Worm (Caenorhabditis elegans) whole organism, L4 larva: ENCODE measurements around the gene ZK1236.5.

Experiments
- D1046.2 ChIP-seq: fragments of 200-800 bp; sonication (Bioruptor generic); IDR thresholded peaks from 2 replicates; pipeline ENCODE4 v1.3.6; 2022; ENCODE audit warnings: missing genetic modification characterization, missing compliant biosample characterization
- F10B5.3 ChIP-seq: sonication (generic microtip); optimal IDR thresholded peaks from 2 replicates; lab custom pipeline; 2016; ENCODE audit warnings: mild to moderate bottlenecking, missing genetic modification characterization, missing compliant biosample characterization
- T20F7.1 ChIP-seq: fragments of 200-800 bp; sonication (Bioruptor generic); optimal IDR thresholded peaks from 2 replicates; lab custom pipeline; 2018; ENCODE audit warnings: mild to moderate bottlenecking, missing genetic modification characterization, missing compliant biosample characterization
- Y48G9A.11 ChIP-seq: fragments of 200-800 bp; sonication (Bioruptor generic); IDR thresholded peaks from 2 replicates; pipeline ENCODE4 v1.3.6; 2022; ENCODE audit warnings: missing genetic modification reagents, missing genetic modification characterization, missing compliant biosample characterization
- ZK546.5 ChIP-seq, 2 experiments: sonication (generic microtip); optimal IDR thresholded peaks; 2 replicates each; lab custom pipeline; 2017; ENCODE audit warnings: missing biosample characterization in 2 of 2, missing genetic modification characterization in 2 of 2
- aha-1 ChIP-seq: fragments of 150-350 bp; peaks from one replicate; lab custom pipeline; 2014; ENCODE audit warnings: missing biosample characterization, missing genetic modification characterization
- ama-1 ChIP-seq: fragments of 150-350 bp; optimal IDR thresholded peaks from 2 replicates; lab custom pipeline; 2014; ENCODE audit warnings: inconsistent platforms, mixed read lengths
- attf-4 ChIP-seq: sonication (generic microtip); optimal IDR thresholded peaks from 3 replicates; lab custom pipeline; 2017; ENCODE audit warnings: missing biosample characterization, missing genetic modification characterization
- ceh-44 ChIP-seq: fragments of 200-800 bp; sonication (Bioruptor generic); IDR thresholded peaks from 2 replicates; pipeline ENCODE4 v1.3.6; 2022; ENCODE audit warnings: missing genetic modification reagents, missing genetic modification characterization, missing compliant biosample characterization
- daf-16 ChIP-seq, 3 experiments: sonication (generic microtip); optimal IDR thresholded peaks; 2 replicates each; lab custom pipeline; 2016 to 2017; ENCODE audit warnings: missing genetic modification characterization in 3 of 3, missing genetic modification reagents in 3 of 3, mild to moderate bottlenecking in 2 of 3, missing compliant biosample characterization in 2 of 3, missing biosample characterization in 1 of 3, moderate library complexity in 1 of 3
- daf-19 ChIP-seq: fragments of 200-800 bp; sonication (Bioruptor generic); conservative IDR thresholded peaks from 2 replicates; pipeline ENCODE4 v1.3.6; 2022; ENCODE audit warnings: missing genetic modification characterization, missing compliant biosample characterization
- daf-8 ChIP-seq: fragments of 200-800 bp; sonication (Bioruptor generic); IDR thresholded peaks from 2 replicates; pipeline ENCODE4 v1.3.6; 2022; ENCODE audit warnings: missing genetic modification characterization, missing compliant biosample characterization
- dmd-6 ChIP-seq: fragments of 200-800 bp; sonication (Bioruptor generic); IDR thresholded peaks from 2 replicates; pipeline ENCODE4 v1.3.6; 2022; ENCODE audit warnings: missing genetic modification reagents, missing genetic modification characterization, missing compliant biosample characterization
- duxl-1 ChIP-seq: sonication (generic microtip); optimal IDR thresholded peaks from 2 replicates; lab custom pipeline; 2016; ENCODE audit warnings: mild to moderate bottlenecking, missing genetic modification characterization, moderate library complexity, missing compliant biosample characterization; ENCODE audit not compliant: poor library complexity
- dve-1 ChIP-seq: sonication (generic microtip); optimal IDR thresholded peaks from 2 replicates; lab custom pipeline; 2017; ENCODE audit warnings: antibody characterized with exemption, mild to moderate bottlenecking, missing genetic modification characterization, missing compliant biosample characterization; ENCODE audit not compliant: insufficient read depth
- egl-27 ChIP-seq: sonication (generic microtip); optimal IDR thresholded peaks from 3 replicates; lab custom pipeline; 2017; ENCODE audit warnings: missing biosample characterization, missing genetic modification reagents, missing genetic modification characterization
- fos-1 ChIP-seq: fragments of 150-350 bp; optimal IDR thresholded peaks from 2 replicates; lab custom pipeline; 2014; ENCODE audit warnings: missing biosample characterization, missing genetic modification characterization
- gei-8 ChIP-seq: fragments of 200-800 bp; sonication (Bioruptor generic); optimal IDR thresholded peaks from 2 replicates; lab custom pipeline; 2018; ENCODE audit warnings: mild to moderate bottlenecking, missing genetic modification characterization, missing compliant biosample characterization
- hlh-11 ChIP-seq: fragments of 200-800 bp; sonication (Bioruptor generic); optimal IDR thresholded peaks from 2 replicates; lab custom pipeline; 2018; ENCODE audit warnings: mild to moderate bottlenecking, missing genetic modification characterization, missing compliant biosample characterization
- hlh-30 ChIP-seq: sonication (generic microtip); optimal IDR thresholded peaks from 2 replicates; lab custom pipeline; 2017; ENCODE audit warnings: antibody characterized with exemption, mild to moderate bottlenecking, missing genetic modification characterization, missing compliant biosample characterization; ENCODE audit not compliant: insufficient read depth
- lim-7 ChIP-seq: fragments of 200-800 bp; sonication (Bioruptor generic); IDR thresholded peaks from 2 replicates; pipeline ENCODE4 v1.3.6; 2022; ENCODE audit warnings: missing genetic modification characterization, missing compliant biosample characterization
- lin-1 ChIP-seq: fragments of 200-800 bp; sonication (Bioruptor generic); IDR thresholded peaks from 2 replicates; pipeline ENCODE4 v1.3.6; 2022; ENCODE audit warnings: missing genetic modification reagents, missing genetic modification characterization, missing compliant biosample characterization
- lin-13 ChIP-seq: fragments of 150-350 bp; optimal IDR thresholded peaks from 2 replicates; lab custom pipeline; 2014; ENCODE audit warnings: missing biosample characterization, missing genetic modification reagents, missing genetic modification characterization
- lin-38 ChIP-seq: fragments of 200-800 bp; sonication (Bioruptor generic); IDR thresholded peaks from 2 replicates; pipeline ENCODE4 v1.3.6; 2022; ENCODE audit warnings: missing genetic modification reagents, missing genetic modification characterization, missing compliant biosample characterization
- lsy-2 ChIP-seq, 2 experiments: fragments of 150-350 bp in 1 of 2; sonication (generic microtip) in 1 of 2; optimal IDR thresholded peaks; 2 replicates each; lab custom pipeline; 2014 to 2017; ENCODE audit warnings: missing biosample characterization in 2 of 2, missing genetic modification characterization in 2 of 2
- mdl-1 ChIP-seq, 2 experiments: fragments of 150-350 bp in 1 of 2; sonication (generic microtip) in 1 of 2; optimal IDR thresholded peaks; 2 replicates each; lab custom pipeline; 2014 to 2017; ENCODE audit warnings: missing biosample characterization in 2 of 2, missing genetic modification characterization in 2 of 2
- mdt-29 ChIP-seq: fragments of 200-800 bp; sonication (Bioruptor generic); IDR thresholded peaks from 2 replicates; pipeline ENCODE4 v1.3.6; 2022; ENCODE audit warnings: missing genetic modification reagents, missing genetic modification characterization, missing compliant biosample characterization
- mep-1 ChIP-seq: fragments of 150-350 bp; sonication (generic microtip); optimal IDR thresholded peaks from 3 replicates; lab custom pipeline; 2014; ENCODE audit warnings: missing biosample characterization, missing genetic modification characterization
- mes-2 ChIP-seq: sonication (generic microtip); optimal IDR thresholded peaks from 2 replicates; lab custom pipeline; 2016; ENCODE audit warnings: missing genotype, mild to moderate bottlenecking, missing genetic modification characterization, missing compliant biosample characterization; ENCODE audit not compliant: poor library complexity, severe bottlenecking
- mxl-3 ChIP-seq: fragments of 200-800 bp; sonication (Bioruptor generic); optimal IDR thresholded peaks from 2 replicates; lab custom pipeline; 2018; ENCODE audit warnings: mild to moderate bottlenecking, missing genetic modification characterization, missing compliant biosample characterization
- nhr-10 ChIP-seq: fragments of 150-350 bp; optimal IDR thresholded peaks from 2 replicates; lab custom pipeline; 2014; ENCODE audit warnings: missing biosample characterization, missing genetic modification characterization
- nhr-28 ChIP-seq: fragments of 150-350 bp; optimal IDR thresholded peaks from 2 replicates; lab custom pipeline; 2014; ENCODE audit warnings: missing biosample characterization, missing genetic modification characterization
- nhr-42 ChIP-seq: fragments of 200-800 bp; sonication (Bioruptor generic); IDR thresholded peaks from 2 replicates; pipeline ENCODE4 v1.3.6; 2022; ENCODE audit warnings: missing genetic modification characterization, missing compliant biosample characterization
- nhr-48 ChIP-seq: sonication (generic microtip); optimal IDR thresholded peaks from 2 replicates; lab custom pipeline; 2016; ENCODE audit warnings: mild to moderate bottlenecking, missing genetic modification characterization, missing compliant biosample characterization
- nhr-76 ChIP-seq: fragments of 150-350 bp; optimal IDR thresholded peaks from 2 replicates; lab custom pipeline; 2014; ENCODE audit warnings: missing biosample characterization, missing genetic modification characterization
- nhr-77 ChIP-seq: fragments of 150-350 bp; optimal IDR thresholded peaks from 2 replicates; lab custom pipeline; 2014; ENCODE audit warnings: missing biosample characterization, missing genetic modification characterization
- php-3 ChIP-seq: fragments of 200-800 bp; sonication (Bioruptor generic); IDR thresholded peaks from 2 replicates; pipeline ENCODE4 v1.3.6; 2022; ENCODE audit warnings: missing genetic modification reagents, missing genetic modification characterization, missing compliant biosample characterization
- pqm-1 ChIP-seq: sonication (generic microtip); optimal IDR thresholded peaks from 2 replicates; lab custom pipeline; 2017; ENCODE audit warnings: missing biosample characterization, missing genetic modification characterization
- unc-62 ChIP-seq, 3 experiments: fragments of 150-350 bp in 1 of 3; sonication (generic microtip); optimal IDR thresholded peaks in 2 of 3; peaks in 1 of 3; 1 replicate in 1 of 3; 2 replicates in 2 of 3; lab custom pipeline; 2014 to 2017; ENCODE audit warnings: missing biosample characterization in 3 of 3, missing genetic modification characterization in 3 of 3, missing genetic modification reagents in 3 of 3, missing genotype in 1 of 3
- zfp-3 ChIP-seq: fragments of 200-800 bp; sonication (Bioruptor generic); conservative IDR thresholded peaks from 2 replicates; pipeline ENCODE4 v1.3.6; 2022; ENCODE audit warnings: missing genetic modification reagents, missing genetic modification characterization, missing compliant biosample characterization
- zip-2 ChIP-seq: fragments of 150-350 bp; optimal IDR thresholded peaks from 2 replicates; lab custom pipeline; 2014; ENCODE audit warnings: missing biosample characterization, missing genetic modification characterization
- ztf-11 ChIP-seq: fragments of 150-350 bp; optimal IDR thresholded peaks from 2 replicates; lab custom pipeline; 2014; ENCODE audit warnings: missing biosample characterization, missing genetic modification characterization
- ztf-7 ChIP-seq: fragments of 150-350 bp; optimal IDR thresholded peaks from 2 replicates; lab custom pipeline; 2014; ENCODE audit warnings: missing biosample characterization, missing genetic modification characterization

Gene ZK1236.5

DNA sequence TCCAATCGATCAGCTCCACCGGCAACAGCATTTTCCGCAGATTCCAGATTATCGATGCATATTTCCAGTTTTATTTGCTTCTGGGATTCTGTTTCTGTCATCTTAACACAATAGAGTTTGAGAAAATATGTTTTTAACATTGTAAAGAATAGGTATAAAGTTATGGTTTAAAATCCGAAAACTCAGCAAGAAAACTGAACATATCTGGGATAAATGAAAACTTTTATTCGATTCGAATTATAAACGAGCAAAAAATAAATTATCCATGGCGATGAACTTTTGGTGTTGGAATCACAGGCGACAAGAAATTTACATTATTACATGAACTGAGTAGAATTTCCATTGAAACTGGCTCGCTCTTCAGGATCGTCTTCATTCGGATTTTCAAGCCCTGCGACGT, 28.5 kb downstream of the ZK1236.5 start, which contains the start of gene cutc-1:
TSS of gene cutc-1 (minus strand) at position 101 of the 400 bp plus-strand sequence.
- no peak for TF ChIP-seq fos-1
- TF ChIP-seq zfp-3: no peak
- no peak for TF ChIP-seq daf-16 (GFP tag; optimal IDR thresholded peaks at IDR 0.05; lab: Kevin White, UChicago)
- TF ChIP-seq daf-16 (tag; optimal IDR thresholded peaks at IDR 0.05; lab: Kevin White, UChicago): no peak
- TF ChIP-seq, all 104 proteins: peak for 0

DNA sequence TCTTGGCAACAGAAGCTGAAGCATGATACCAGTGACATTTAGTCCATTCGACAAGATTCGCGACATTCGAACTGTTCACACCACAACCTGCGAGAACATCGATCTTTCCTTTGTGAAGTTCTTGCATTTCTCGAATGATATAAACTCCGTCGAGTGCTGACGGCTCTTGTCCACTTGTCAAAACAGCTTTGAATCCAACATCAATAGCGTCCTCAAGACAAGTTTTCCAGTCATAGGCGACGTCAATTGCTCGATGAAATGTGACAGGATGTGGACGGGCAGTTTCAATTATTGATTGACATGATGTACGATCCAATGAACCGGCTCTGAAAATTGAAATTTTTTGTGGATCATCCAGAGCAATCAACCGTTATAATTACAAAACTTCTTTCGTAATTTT, 29.4 kb downstream of the ZK1236.5 start:
- TF ChIP-seq ZK546.5 (tag; optimal IDR thresholded peaks at IDR 0.05; lab: Kevin White, UChicago): no peak
- peak; percentile 89 for TF ChIP-seq aha-1 (tag; lab: Kevin White, UChicago)
- TF ChIP-seq unc-62 (GFP tag; optimal IDR thresholded peaks at IDR 0.05 in 1 of 2; lab: Kevin White, UChicago): peak in 1 of 2 experiments; percentile 96
- TF ChIP-seq unc-62 (tag; optimal IDR thresholded peaks at IDR 0.05; lab: Kevin White, UChicago): no peak
- TF ChIP-seq, all 104 proteins: peak for 2

DNA sequence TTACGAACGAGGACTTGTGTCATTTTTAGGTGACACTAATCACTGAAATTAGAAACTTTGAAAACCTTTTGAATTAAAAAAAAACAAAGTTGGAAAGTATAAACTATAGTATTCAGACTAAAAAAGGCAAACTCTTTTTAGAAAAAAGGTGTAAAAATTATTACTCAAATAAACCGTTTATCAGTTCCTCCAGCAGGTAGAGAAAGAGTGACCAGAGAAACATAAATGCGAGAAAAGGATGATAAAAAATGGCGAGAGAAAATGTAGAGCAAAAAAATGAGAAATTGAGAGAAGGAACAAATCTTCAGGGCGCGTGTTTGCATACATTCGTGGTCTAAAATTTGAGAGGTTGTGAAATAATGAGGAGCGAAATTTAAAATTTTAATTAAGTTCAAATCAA, 30.1 kb downstream of the ZK1236.5 start, which contains the start of gene lap-1:
TSS of gene lap-1 (minus strand) at position 42 of the 400 bp plus-strand sequence.
- TF ChIP-seq nhr-42 (GFP tag; lab: Robert Waterston, UW) (no peak), D1046.2 (GFP tag; lab: Robert Waterston, UW) (no peak), dmd-6 (GFP tag; lab: Robert Waterston, UW) (peak; percentile 28; the same call in 1 of the 2 replicates), duxl-1 (tag; lab: Kevin White, UChicago) (no peak), pqm-1 (tag; lab: Kevin White, UChicago) (peak; percentile 83), Y48G9A.11 (GFP tag; lab: Robert Waterston, UW) (no peak), daf-19 (GFP tag; lab: Robert Waterston, UW) (no peak), daf-16 (GFP tag; optimal IDR thresholded peaks at IDR 0.05; lab: Kevin White, UChicago) (no peak), daf-16 (tag; optimal IDR thresholded peaks at IDR 0.05; lab: Kevin White, UChicago) (no peak), nhr-28 (tag; lab: Kevin White, UChicago) (peak; percentile 31), nhr-10 (no peak), fos-1 (no peak)

- TF ChIP-seq lsy-2 (tag; optimal IDR thresholded peaks at IDR 0.05; lab: Kevin White, UChicago) (peak in 1 of 2 experiments; percentile 8), zip-2 (tag; lab: Kevin White, UChicago) (no peak), lin-38 (GFP tag; lab: Robert Waterston, UW) (no peak), nhr-48 (tag; lab: Kevin White, UChicago) (peak; percentile 28), ceh-44 (no peak), D1046.2 (GFP tag; lab: Robert Waterston, UW) (no peak), hlh-30 (peak; percentile 7), T20F7.1 (GFP tag; lab: Kevin White, UChicago) (no peak), daf-16 (GFP tag; optimal IDR thresholded peaks at IDR 0.05; lab: Kevin White, UChicago) (no peak), daf-16 (tag; optimal IDR thresholded peaks at IDR 0.05; lab: Kevin White, UChicago) (no peak), nhr-28 (tag; lab: Kevin White, UChicago) (peak; percentile 73), gei-8 (GFP tag; lab: Kevin White, UChicago) (peak; percentile 44), F10B5.3 (tag; lab: Kevin White, UChicago) (no peak), lim-7 (GFP tag; lab: Robert Waterston, UW) (no peak), mes-2 (peak; percentile 15), lin-13 (no peak), ztf-11 (tag; lab: Kevin White, UChicago) (no peak), hlh-11 (tag; lab: Kevin White, UChicago) (peak; percentile 82), nhr-77 (peak; percentile 39), ztf-7 (tag; lab: Kevin White, UChicago) (peak; percentile 82), mdt-29 (GFP tag; lab: Robert Waterston, UW) (no peak), mep-1 (tag; lab: Kevin White, UChicago) (no peak), nhr-76 (tag; lab: Kevin White, UChicago) (no peak), ama-1 (lab: Kevin White, UChicago) (no peak), duxl-1 (tag; lab: Kevin White, UChicago) (no peak), mxl-3 (GFP tag; lab: Kevin White, UChicago) (peak; percentile 62), php-3 (GFP tag; lab: Robert Waterston, UW) (peak; percentile 87), dve-1 (tag; lab: Kevin White, UChicago) (peak; percentile 80), pqm-1 (tag; lab: Kevin White, UChicago) (peak; percentile 100), daf-8 (GFP tag; lab: Robert Waterston, UW) (no peak), zfp-3 (no peak), attf-4 (tag; lab: Kevin White, UChicago) (no peak), egl-27 (tag; lab: Kevin White, UChicago) (no peak), dmd-6 (GFP tag; lab: Robert Waterston, UW) (peak; percentile 97), mdl-1 (tag; optimal IDR thresholded peaks at IDR 0.05; lab: Kevin White, UChicago) (peak in 1 of 2 experiments; percentile 49), lin-1 (peak; percentile 43; the same call in 1 of the 2 replicates)
These were observed 31.5 kb downstream of the ZK1236.5 start for ce11 chrIII:8400478-8400877.
